Worm (Caenorhabditis elegans): Measurements from ENCODE around the gene fbxb-39.
A peak's percentile ranks its signal among the peaks of the same experiment; 100 is the strongest.

fbxb-39 gene

DNA sequence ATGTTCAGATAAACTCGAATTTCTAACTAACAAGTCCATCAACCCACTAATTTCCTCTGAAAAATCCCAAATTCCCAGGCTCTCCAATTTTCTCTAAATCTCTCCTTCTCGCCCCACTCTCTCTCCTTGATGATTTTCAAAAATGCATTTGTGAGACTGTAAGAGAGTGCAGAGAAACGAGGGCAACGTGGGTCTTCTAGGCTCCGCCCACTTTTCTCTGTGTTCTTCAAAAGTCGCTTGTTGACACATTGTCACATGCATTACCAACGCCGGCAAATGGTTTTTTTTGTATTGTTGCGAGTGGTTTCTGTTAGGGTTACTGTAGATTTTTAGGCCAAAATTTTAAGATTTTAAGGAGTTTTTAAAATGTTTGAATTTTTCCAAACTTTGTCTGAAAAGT is 46.1 kb upstream of the fbxb-39 start (continued):
- no peak for TF ChIP-seq irx-1 (tag; optimal IDR thresholded peaks at IDR 0.05)
- TF ChIP-seq dsc-1 (tag; optimal IDR thresholded peaks at IDR 0.05) = no peak
- TF ChIP-seq sptf-1 (tag; optimal IDR thresholded peaks at IDR 0.05) = no peak
- TF ChIP-seq ceh-88 (GFP tag; IDR thresholded peaks at IDR 0.05) = no peak
- TF ChIP-seq blmp-1 (tag; optimal IDR thresholded peaks at IDR 0.05) = peak; percentile 20
- TF ChIP-seq zip-4 (GFP tag; optimal IDR thresholded peaks at IDR 0.05) = no peak
- TF ChIP-seq lin-15B (tag; optimal IDR thresholded peaks at IDR 0.05) = no peak
- peak in 1 of 2 experiments; percentile 64 for TF ChIP-seq mdl-1 (tag; optimal IDR thresholded peaks at IDR 0.05)
- no peak for TF ChIP-seq nhr-28 (tag; optimal IDR thresholded peaks at IDR 0.05)
- TF ChIP-seq unc-98 (GFP tag; IDR thresholded peaks at IDR 0.05) = no peak
- TF ChIP-seq jun-1 (tag; optimal IDR thresholded peaks at IDR 0.05) = no peak
- TF ChIP-seq tbx-2 (tag; optimal IDR thresholded peaks at IDR 0.05) = no peak
- no peak for TF ChIP-seq ceh-63 (GFP tag; optimal IDR thresholded peaks at IDR 0.05)
- TF ChIP-seq C04F5.9 (tag; optimal IDR thresholded peaks at IDR 0.05) = no peak
- TF ChIP-seq swsn-7 (tag; optimal IDR thresholded peaks at IDR 0.05) = no peak
- TF ChIP-seq pax-3 (tag; optimal IDR thresholded peaks at IDR 0.05) = no peak
- TF ChIP-seq grh-1 (GFP tag; IDR thresholded peaks at IDR 0.05) = no peak
- peak; percentile 76 for TF ChIP-seq nhr-85 (tag)
- no peak for TF ChIP-seq F16B12.6 (tag; optimal IDR thresholded peaks at IDR 0.05)
- no peak for TF ChIP-seq Y116A8C.19 (tag; optimal IDR thresholded peaks at IDR 0.05; ENCODE audit: borderline replicate concordance)
- no peak for TF ChIP-seq unc-130 (tag; optimal IDR thresholded peaks at IDR 0.05)
- TF ChIP-seq lin-13 (GFP tag; optimal IDR thresholded peaks at IDR 0.05) = no peak
- no peak for TF ChIP-seq unc-30 (tag; optimal IDR thresholded peaks at IDR 0.05)
- TF ChIP-seq mep-1 (tag; optimal IDR thresholded peaks at IDR 0.05) = no peak
- no peak for TF ChIP-seq efl-1 (optimal IDR thresholded peaks at IDR 0.05)
- TF ChIP-seq efl-1 (GFP tag; optimal IDR thresholded peaks at IDR 0.05 in 1 of 2) = peak in 1 of 2 experiments; percentile 62

DNA sequence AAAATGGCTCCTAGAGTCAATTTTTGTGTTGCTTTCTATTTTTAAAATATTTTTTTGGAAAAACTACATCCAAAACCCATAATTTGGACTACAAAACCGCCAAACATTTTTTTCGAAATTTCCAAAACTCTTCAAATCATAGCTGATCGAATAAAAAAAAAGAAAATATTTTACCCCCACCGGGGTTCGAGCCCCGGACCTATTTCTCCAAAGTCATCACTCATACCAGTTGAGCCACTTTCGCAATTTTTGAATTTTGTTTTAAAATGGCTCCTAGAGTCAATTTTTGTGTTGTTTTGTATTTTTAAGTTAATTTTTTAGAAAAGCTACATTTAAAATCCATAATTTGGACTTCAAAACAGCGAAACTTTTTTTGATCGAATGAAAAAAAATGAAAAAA is 45.2 kb upstream of the fbxb-39 start:
- TF ChIP-seq C34B4.2 (tag; optimal IDR thresholded peaks at IDR 0.05) = no peak
- no peak for TF ChIP-seq sox-4 (tag; optimal IDR thresholded peaks at IDR 0.05)
- TF ChIP-seq jun-1 (tag; optimal IDR thresholded peaks at IDR 0.05) = no peak
- no peak for TF ChIP-seq ces-1 (GFP tag; optimal IDR thresholded peaks at IDR 0.05)
- TF ChIP-seq lin-39 (tag; optimal IDR thresholded peaks at IDR 0.05) = no peak
- TF ChIP-seq skn-1 (tag; optimal IDR thresholded peaks at IDR 0.05) = no peak
- TF ChIP-seq nhr-85 (tag) = no peak
- TF ChIP-seq fkh-10 (GFP tag; optimal IDR thresholded peaks at IDR 0.05) = no peak
- no peak for TF ChIP-seq efl-1 (optimal IDR thresholded peaks at IDR 0.05)
- no peak for TF ChIP-seq efl-1 (GFP tag; optimal IDR thresholded peaks at IDR 0.05 in 1 of 2)
- no peak for TF ChIP-seq dsc-1 (tag; optimal IDR thresholded peaks at IDR 0.05)
- no peak for TF ChIP-seq unc-98 (GFP tag; IDR thresholded peaks at IDR 0.05)
- no peak for TF ChIP-seq sptf-1 (tag; optimal IDR thresholded peaks at IDR 0.05)
- no peak for TF ChIP-seq nhr-11 (tag; optimal IDR thresholded peaks at IDR 0.05)
- no peak for TF ChIP-seq isw-1 (GFP tag; IDR thresholded peaks at IDR 0.05)
- no peak for TF ChIP-seq nhr-47 (tag; optimal IDR thresholded peaks at IDR 0.05)
- TF ChIP-seq blmp-1 (tag; optimal IDR thresholded peaks at IDR 0.05) = no peak

DNA sequence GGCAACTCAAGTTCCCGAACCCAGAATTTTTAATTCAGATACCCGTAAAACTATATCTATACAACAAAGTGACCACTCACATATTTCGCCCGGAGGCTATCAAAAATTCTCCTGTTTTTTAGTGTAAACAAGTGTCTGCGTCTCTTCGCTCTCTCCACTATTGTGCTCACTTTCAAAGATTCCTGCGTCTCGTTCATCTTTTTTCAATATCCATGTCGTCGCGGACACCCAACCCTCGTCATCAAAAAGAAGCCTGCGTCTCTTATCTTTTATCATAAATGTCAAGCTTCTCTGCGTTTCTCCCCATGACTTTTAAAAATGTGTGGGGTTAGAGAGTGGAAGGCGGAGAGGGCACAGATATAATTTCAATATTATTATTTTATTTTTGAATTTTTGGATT is 44.5 kb upstream of the fbxb-39 start:
- TF ChIP-seq xbp-1 (tag; optimal IDR thresholded peaks at IDR 0.05) (peak; percentile 47), ces-1 (GFP tag; optimal IDR thresholded peaks at IDR 0.05) (no peak), unc-86 (tag; optimal IDR thresholded peaks at IDR 0.05) (peak; percentile 22), vab-15 (tag; optimal IDR thresholded peaks at IDR 0.05) (no peak), efl-1 (optimal IDR thresholded peaks at IDR 0.05) (peak; percentile 63 to 65), efl-1 (GFP tag; optimal IDR thresholded peaks at IDR 0.05 in 1 of 2) (peak in 1 of 2 experiments; percentile 36), nhr-20 (tag; optimal IDR thresholded peaks at IDR 0.05) (peak; percentile 61), alr-1 (tag; optimal IDR thresholded peaks at IDR 0.05; ENCODE audit: borderline replicate concordance) (no peak), lsy-2 (tag; optimal IDR thresholded peaks at IDR 0.05) (peak; percentile 68 to 73), hlh-17 (GFP tag; optimal IDR thresholded peaks at IDR 0.05; ENCODE audit: borderline replicate concordance) (no peak), egl-27 (tag; optimal IDR thresholded peaks at IDR 0.05) (peak in 1 of 2 experiments; percentile 16), rnt-1 (tag; optimal IDR thresholded peaks at IDR 0.05) (peak; percentile 77), unc-62 (GFP tag; optimal IDR thresholded peaks at IDR 0.05) (no peak), lin-13 (GFP tag; optimal IDR thresholded peaks at IDR 0.05) (peak; percentile 47), unc-130 (tag; optimal IDR thresholded peaks at IDR 0.05) (peak; percentile 8), dsc-1 (tag; optimal IDR thresholded peaks at IDR 0.05) (peak; percentile 76), lin-35 (GFP tag; optimal IDR thresholded peaks at IDR 0.05) (peak in 1 of 2 experiments; percentile 44), fos-1 (tag; optimal IDR thresholded peaks at IDR 0.05) (peak; percentile 40), blmp-1 (tag; optimal IDR thresholded peaks at IDR 0.05) (peak; percentile 23), Y116A8C.19 (tag; optimal IDR thresholded peaks at IDR 0.05; ENCODE audit: borderline replicate concordance) (no peak), dpl-1 (GFP tag; optimal IDR thresholded peaks at IDR 0.05) (peak in 1 of 3 experiments; percentile 35), zag-1 (tag; optimal IDR thresholded peaks at IDR 0.05) (no peak), lir-3 (tag; optimal IDR thresholded peaks at IDR 0.05; ENCODE audit: poor library complexity) (no peak)
